Worm (Caenorhabditis elegans) whole organism, early embryonic: ENCODE data around the gene K08E3.2.

Source experiments
- B0310.2 ChIP-seq: sonication (generic microtip); optimal IDR thresholded peaks from 2 replicates; lab custom pipeline; 2016; ENCODE audit warnings: mild to moderate bottlenecking, missing genetic modification characterization, missing compliant biosample characterization
- F13C5.2 ChIP-seq: sonication (generic microtip); optimal IDR thresholded peaks from 2 replicates; lab custom pipeline; 2017; ENCODE audit warnings: mild to moderate bottlenecking, missing genetic modification characterization, inconsistent platforms, missing compliant biosample characterization
- aly-1 ChIP-seq: sonication (generic microtip); optimal IDR thresholded peaks from 2 replicates; lab custom pipeline; 2016; ENCODE audit warnings: missing genetic modification characterization, missing compliant biosample characterization
- ama-1 ChIP-seq: fragments of 150-350 bp; optimal IDR thresholded peaks from 2 replicates; lab custom pipeline; 2014
- ceh-13 ChIP-seq: fragments of 200-800 bp; sonication (Bioruptor generic); optimal IDR thresholded peaks from 2 replicates; lab custom pipeline; 2018; ENCODE audit warnings: mild to moderate bottlenecking, missing genetic modification characterization, missing compliant biosample characterization
- ceh-36 ChIP-seq: sonication (generic microtip); optimal IDR thresholded peaks from 2 replicates; lab custom pipeline; 2016; ENCODE audit warnings: missing genetic modification characterization, inconsistent platforms, missing compliant biosample characterization
- ets-7 ChIP-seq: sonication (generic microtip); optimal IDR thresholded peaks from 2 replicates; lab custom pipeline; 2016; ENCODE audit warnings: missing genotype, missing genetic modification characterization, missing compliant biosample characterization
- flt-1 ChIP-seq: fragments of 200-800 bp; sonication (Bioruptor generic); IDR thresholded peaks from 2 replicates; pipeline ENCODE4 v1.3.6; 2022; ENCODE audit warnings: missing genetic modification characterization, missing compliant biosample characterization
- hmbx-1 ChIP-seq: sonication (generic microtip); optimal IDR thresholded peaks from 2 replicates; lab custom pipeline; 2016; ENCODE audit warnings: mild to moderate bottlenecking, missing genetic modification characterization, missing compliant biosample characterization
- hmg-4 ChIP-seq: fragments of 200-800 bp; sonication (Bioruptor generic); optimal IDR thresholded peaks from 2 replicates; lab custom pipeline; 2018; ENCODE audit warnings: mild to moderate bottlenecking, missing genetic modification characterization, missing compliant biosample characterization
- hnd-1 ChIP-seq: sonication (generic microtip); optimal IDR thresholded peaks from 2 replicates; lab custom pipeline; 2016; ENCODE audit warnings: missing genetic modification characterization, missing compliant biosample characterization
- pes-1 ChIP-seq: fragments of 200-800 bp; sonication (Bioruptor generic); IDR thresholded peaks from 2 replicates; pipeline ENCODE4 v1.3.6; 2022; ENCODE audit warnings: missing genetic modification reagents, missing genetic modification characterization, missing compliant biosample characterization
- scrt-1 ChIP-seq: fragments of 200-800 bp; sonication (Bioruptor generic); IDR thresholded peaks from 2 replicates; pipeline ENCODE4 v1.3.6; 2022; ENCODE audit warnings: missing genetic modification characterization, missing compliant biosample characterization
- sea-1 ChIP-seq: fragments of 200-800 bp; sonication (Bioruptor generic); conservative IDR thresholded peaks from 2 replicates; pipeline ENCODE4 v1.3.6; 2022; ENCODE audit warnings: missing genetic modification characterization, missing compliant biosample characterization
- tbx-11 ChIP-seq: fragments of 200-800 bp; sonication (Bioruptor generic); IDR thresholded peaks from 2 replicates; pipeline ENCODE4 v1.3.6; 2022; ENCODE audit warnings: missing genetic modification characterization, missing compliant biosample characterization
- tbx-37 ChIP-seq: fragments of 200-800 bp; sonication (Bioruptor generic); conservative IDR thresholded peaks from 2 replicates; pipeline ENCODE4 v1.3.6; 2022; ENCODE audit warnings: missing genetic modification reagents, missing genetic modification characterization, missing compliant biosample characterization
- tra-4 ChIP-seq: sonication (generic microtip); optimal IDR thresholded peaks from 2 replicates; lab custom pipeline; 2017; ENCODE audit warnings: missing genetic modification characterization, missing compliant biosample characterization

Gene K08E3.2

DNA sequence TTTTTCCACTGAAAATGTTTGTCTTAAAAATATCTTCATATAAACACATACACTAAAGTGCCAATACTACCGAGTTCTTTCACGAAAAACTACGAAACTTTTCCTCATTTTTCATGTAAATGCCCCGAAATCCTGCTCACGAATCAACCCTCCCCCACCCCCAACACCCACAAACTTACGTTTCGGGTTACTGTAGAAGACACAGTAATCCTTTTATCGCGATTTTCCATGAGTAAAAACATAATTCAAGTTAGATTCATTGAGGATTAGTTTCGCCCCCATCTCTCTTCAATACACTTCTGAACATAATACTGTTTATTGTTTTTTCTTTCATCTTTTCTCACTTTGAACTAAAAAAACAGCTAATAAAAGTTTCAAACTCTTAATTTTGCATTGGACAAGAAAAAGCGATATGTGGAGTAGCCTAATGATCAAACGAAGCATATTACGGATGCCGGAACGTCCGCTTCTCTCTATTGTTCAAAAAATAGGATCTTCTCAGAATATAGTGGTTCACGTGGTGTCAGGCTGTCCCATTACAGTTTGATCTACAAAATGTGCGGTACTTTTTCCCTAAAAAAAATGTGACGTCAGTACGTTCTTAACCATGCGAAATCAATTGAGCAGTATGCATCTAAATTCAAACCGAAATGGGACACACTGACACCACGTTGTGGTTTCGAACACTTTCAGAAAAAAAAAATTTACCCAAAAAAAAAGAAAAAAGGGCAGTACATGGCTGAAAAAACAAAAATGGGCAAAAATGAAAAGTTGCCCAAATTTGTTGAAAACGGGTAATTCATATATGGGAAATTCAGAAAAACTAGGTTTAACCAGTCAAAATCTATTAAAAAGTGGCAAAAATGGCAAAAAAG lies 24.2 kb downstream of the K08E3.2 start:
- TF ChIP-seq tbx-11 (GFP tag; lab: Robert Waterston, UW) (no peak), tbx-37 (GFP tag; lab: Robert Waterston, UW) (no peak), ama-1 (peak; percentile 9), tra-4 (tag; lab: Kevin White, UChicago) (no peak), ets-7 (tag; lab: Kevin White, UChicago) (no peak), flt-1 (GFP tag; lab: Robert Waterston, UW) (no peak), hnd-1 (tag; lab: Kevin White, UChicago) (no peak), sea-1 (GFP tag; lab: Robert Waterston, UW) (no peak)

DNA sequence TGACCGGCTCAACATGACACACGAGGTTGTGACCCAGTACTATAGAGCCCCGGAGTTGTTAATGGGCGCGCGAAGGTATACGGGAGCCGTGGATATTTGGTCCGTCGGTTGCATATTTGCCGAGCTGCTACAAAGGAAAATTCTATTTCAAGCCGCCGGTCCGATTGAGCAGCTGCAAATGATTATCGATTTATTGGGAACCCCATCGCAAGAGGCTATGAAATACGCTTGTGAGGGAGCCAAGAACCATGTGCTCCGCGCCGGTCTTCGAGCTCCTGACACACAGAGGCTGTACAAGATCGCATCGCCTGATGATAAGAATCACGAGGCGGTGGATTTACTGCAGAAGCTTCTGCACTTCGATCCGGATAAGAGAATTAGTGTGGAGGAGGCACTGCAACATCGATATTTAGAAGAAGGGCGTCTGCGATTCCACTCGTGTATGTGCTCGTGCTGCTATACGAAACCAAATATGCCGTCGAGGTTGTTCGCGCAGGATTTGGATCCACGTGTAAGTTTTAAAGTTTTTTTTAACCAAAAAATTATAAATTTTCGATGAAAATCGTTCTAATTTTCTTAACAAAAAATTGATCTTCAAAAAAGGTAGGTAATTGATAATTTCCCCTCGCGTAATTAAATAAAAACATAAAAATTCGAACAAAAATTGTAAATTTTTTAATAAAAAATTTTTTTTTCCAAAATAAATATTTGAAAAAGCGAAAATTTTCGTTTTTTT lies 25.9 kb downstream of the K08E3.2 start:
- TF ChIP-seq ama-1, result peak; percentile 31
- TF ChIP-seq scrt-1, result no peak

DNA sequence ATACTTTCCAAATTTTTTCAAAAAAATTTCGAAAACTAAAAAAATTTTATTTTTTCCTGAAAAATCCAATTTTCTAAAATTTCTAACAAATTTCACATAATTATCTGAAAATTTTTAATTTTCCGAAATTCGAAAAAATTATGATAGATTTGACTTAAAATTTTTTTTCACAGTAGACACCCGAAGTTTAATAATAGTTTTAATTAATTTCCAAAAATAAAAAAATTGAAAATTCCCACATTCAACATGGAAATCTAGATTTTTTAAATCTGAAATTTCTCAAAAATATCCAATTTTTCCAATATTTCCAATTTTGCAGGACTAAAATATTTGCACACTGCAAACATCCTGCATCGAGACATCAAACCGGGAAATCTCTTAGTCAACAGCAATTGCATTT lies 26.5 kb downstream of the K08E3.2 start:
- no peak for TF ChIP-seq scrt-1
- no peak for TF ChIP-seq sea-1 (GFP tag; lab: Robert Waterston, UW)
- no peak for TF ChIP-seq hmg-4 (GFP tag; lab: Kevin White, UChicago)
- no peak for TF ChIP-seq tbx-37 (GFP tag; lab: Robert Waterston, UW)
- no peak for TF ChIP-seq hmbx-1 (tag; lab: Kevin White, UChicago)
- TF ChIP-seq ets-7 (tag; lab: Kevin White, UChicago), result no peak
- TF ChIP-seq flt-1 (GFP tag; lab: Robert Waterston, UW), result no peak
- no peak for TF ChIP-seq tra-4 (tag; lab: Kevin White, UChicago)
- TF ChIP-seq B0310.2 (tag; lab: Kevin White, UChicago), result no peak
- TF ChIP-seq hnd-1 (tag; lab: Kevin White, UChicago), result no peak
- TF ChIP-seq aly-1 (tag; lab: Kevin White, UChicago), result no peak
- no peak for TF ChIP-seq pes-1 (GFP tag; lab: Robert Waterston, UW)
- TF ChIP-seq tbx-11 (GFP tag; lab: Robert Waterston, UW), result no peak
- no peak for TF ChIP-seq ama-1
- no peak for TF ChIP-seq ceh-13 (GFP tag; lab: Kevin White, UChicago)
- TF ChIP-seq ceh-36, result no peak
- TF ChIP-seq F13C5.2 (tag; lab: Kevin White, UChicago), result no peak

DNA sequence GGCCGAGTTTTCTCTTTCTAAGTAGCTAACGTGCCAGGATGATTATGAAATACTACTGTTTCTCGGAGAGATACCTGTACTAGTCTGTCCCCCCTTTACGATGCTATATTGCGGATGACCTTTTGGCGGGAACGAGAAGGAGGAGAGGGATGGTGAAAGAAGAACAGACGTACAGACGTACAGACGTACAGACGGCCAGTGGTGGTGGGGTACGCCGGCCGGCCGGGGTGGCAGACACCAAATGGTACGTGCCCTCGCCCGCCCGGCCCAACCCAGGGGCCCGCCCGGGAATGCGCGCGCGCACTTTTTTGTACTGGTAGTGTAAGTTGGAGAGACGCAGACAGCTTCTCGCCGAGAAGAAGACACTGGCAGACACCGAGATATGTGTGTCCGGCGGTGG lies 27.4 kb downstream of the K08E3.2 start:
- no peak for TF ChIP-seq ceh-13 (GFP tag; lab: Kevin White, UChicago)
- peak; percentile 29 for TF ChIP-seq ceh-36
- TF ChIP-seq hmg-4 (GFP tag; lab: Kevin White, UChicago), result peak; percentile 88
- TF ChIP-seq B0310.2 (tag; lab: Kevin White, UChicago), result peak; percentile 48
- peak; percentile 11 for TF ChIP-seq tra-4 (tag; lab: Kevin White, UChicago)
- 0 out of 2 replicates have a peak, but pooled peaks have one; percentile 26 for TF ChIP-seq pes-1 (GFP tag; lab: Robert Waterston, UW)
- TF ChIP-seq sea-1 (GFP tag; lab: Robert Waterston, UW), result peak; percentile 66; the same call in 1 of the 2 replicates
- TF ChIP-seq hnd-1 (tag; lab: Kevin White, UChicago), result no peak
- peak; percentile 35 for TF ChIP-seq flt-1 (GFP tag; lab: Robert Waterston, UW)
- TF ChIP-seq tbx-11 (GFP tag; lab: Robert Waterston, UW), result peak; percentile 37; the same call in 1 of the 2 replicates
- peak; percentile 46 for TF ChIP-seq aly-1 (tag; lab: Kevin White, UChicago)
- TF ChIP-seq hmbx-1 (tag; lab: Kevin White, UChicago), result no peak
- TF ChIP-seq F13C5.2 (tag; lab: Kevin White, UChicago), result peak; percentile 25

DNA sequence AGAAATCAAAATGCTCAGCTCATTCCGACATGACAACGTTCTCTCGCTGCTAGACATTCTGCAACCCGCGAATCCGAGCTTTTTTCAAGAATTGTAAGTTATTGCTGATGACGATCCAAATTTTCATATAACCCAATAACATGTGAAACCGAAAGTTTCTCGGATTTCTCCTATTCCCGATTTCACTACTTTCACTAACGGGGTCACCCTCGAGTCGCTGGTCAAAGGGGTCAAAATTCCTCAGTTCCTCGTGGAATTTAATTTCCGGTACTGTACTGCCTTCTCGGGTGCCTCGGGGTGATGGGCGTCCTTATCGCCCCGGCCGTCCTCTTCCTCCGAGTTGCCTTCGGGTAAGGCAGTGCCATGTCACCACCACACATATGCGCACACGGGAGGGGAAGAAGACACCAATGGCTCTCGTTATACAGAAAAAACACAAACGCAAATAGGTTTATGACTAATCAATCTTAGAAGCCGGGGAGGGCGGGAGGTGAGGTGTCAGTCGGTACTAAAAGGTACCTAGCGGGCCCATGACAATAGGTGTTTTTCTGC lies 28.2 kb downstream of the K08E3.2 start:
- TF ChIP-seq aly-1 (tag; lab: Kevin White, UChicago) (peak; percentile 63), hmbx-1 (tag; lab: Kevin White, UChicago) (no peak), tbx-37 (GFP tag; lab: Robert Waterston, UW) (no peak), pes-1 (GFP tag; lab: Robert Waterston, UW) (peak; percentile 10; the same call in 1 of the 2 replicates), hmg-4 (GFP tag; lab: Kevin White, UChicago) (peak; percentile 81), ceh-36 (no peak)

DNA sequence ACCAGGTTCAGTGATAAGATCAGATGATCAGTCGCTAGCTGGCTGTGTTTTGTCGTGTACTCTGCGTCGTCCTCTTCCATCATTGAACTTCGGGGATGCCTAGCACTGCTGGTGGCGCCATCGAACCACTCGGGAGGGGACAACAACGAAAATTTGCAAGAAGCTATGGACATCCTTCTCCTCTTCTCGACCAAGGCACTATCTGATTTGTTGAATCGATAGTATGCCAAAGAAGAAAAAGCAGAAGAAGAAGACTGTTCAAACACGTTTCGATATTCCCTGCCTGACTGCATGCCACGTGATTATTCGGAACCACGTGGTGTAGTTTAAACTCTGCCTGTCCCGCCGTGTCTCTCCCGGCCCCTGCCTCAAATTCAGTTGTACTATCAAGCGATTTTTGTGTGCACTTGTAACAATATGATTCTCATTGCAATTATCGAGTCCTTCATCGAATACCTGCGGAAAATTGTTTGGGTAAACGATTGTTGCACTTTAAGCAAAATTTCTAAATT lies 29.2 kb downstream of the K08E3.2 start:
- TF ChIP-seq flt-1 (GFP tag; lab: Robert Waterston, UW) (no peak), B0310.2 (tag; lab: Kevin White, UChicago) (no peak), tbx-11 (GFP tag; lab: Robert Waterston, UW) (no peak), ceh-36 (no peak), scrt-1 (no peak), ceh-13 (GFP tag; lab: Kevin White, UChicago) (no peak), pes-1 (GFP tag; lab: Robert Waterston, UW) (no peak), hnd-1 (tag; lab: Kevin White, UChicago) (no peak), tbx-37 (GFP tag; lab: Robert Waterston, UW) (no peak), ets-7 (tag; lab: Kevin White, UChicago) (no peak), F13C5.2 (tag; lab: Kevin White, UChicago) (no peak), sea-1 (GFP tag; lab: Robert Waterston, UW) (no peak), hmg-4 (GFP tag; lab: Kevin White, UChicago) (no peak), tra-4 (tag; lab: Kevin White, UChicago) (no peak), ama-1 (no peak), aly-1 (tag; lab: Kevin White, UChicago) (no peak), hmbx-1 (tag; lab: Kevin White, UChicago) (no peak)
